Fruit fly (Drosophila melanogaster) whole organism, embryonic: Measurements from ENCODE around the gene mRpS35.

Source experiments
- CG1024 ChIP-seq: fragments of 200-800 bp; sonication (Bioruptor generic); IDR thresholded peaks from 2 replicates; pipeline ENCODE4 v1.3.6; 2022; ENCODE audit warnings: missing biosample characterization, missing genetic modification characterization
- CG10462 ChIP-seq: fragments of 200-800 bp; sonication (Bioruptor generic); optimal IDR thresholded peaks from 2 replicates; lab custom pipeline; 2016; ENCODE audit warnings: missing biosample characterization, missing genetic modification characterization
- CG11398 ChIP-seq: fragments of 200-800 bp; sonication (Bioruptor generic); optimal IDR thresholded peaks from 2 replicates; lab custom pipeline; 2016; ENCODE audit warnings: missing biosample characterization, missing genetic modification characterization
- CG12155 ChIP-seq: fragments of 200-800 bp; sonication (Bioruptor generic); optimal IDR thresholded peaks from 3 replicates; lab custom pipeline; 2016; ENCODE audit warnings: missing biosample characterization, missing genetic modification characterization
- CG14050 ChIP-seq: fragments of 200-800 bp; sonication (Bioruptor generic); IDR thresholded peaks from 3 replicates; pipeline ENCODE4 v1.3.6; 2022; ENCODE audit warnings: missing biosample characterization, missing genetic modification characterization
- CG14667 ChIP-seq: fragments of 200-800 bp; sonication (Bioruptor generic); IDR thresholded peaks from 2 replicates; pipeline ENCODE4 v1.3.6; 2022; ENCODE audit warnings: missing biosample characterization, missing genetic modification characterization
- CG1529 ChIP-seq: fragments of 200-800 bp; sonication (Bioruptor generic); optimal IDR thresholded peaks from 3 replicates; lab custom pipeline; 2018; ENCODE audit warnings: missing biosample characterization, missing genetic modification characterization
- CG15479 ChIP-seq: fragments of 200-800 bp; sonication (Bioruptor generic); optimal IDR thresholded peaks from 3 replicates; lab custom pipeline; 2019; ENCODE audit warnings: missing biosample characterization, mild to moderate bottlenecking, missing genetic modification characterization, moderate library complexity
- CG16815 ChIP-seq: fragments of 200-800 bp; sonication (Bioruptor generic); optimal IDR thresholded peaks from 3 replicates; lab custom pipeline; 2017; ENCODE audit warnings: missing biosample characterization, mild to moderate bottlenecking, missing genetic modification characterization
- CG17359 ChIP-seq: fragments of 200-800 bp; sonication (Bioruptor generic); optimal IDR thresholded peaks from 3 replicates; lab custom pipeline; 2018; ENCODE audit warnings: missing biosample characterization, mild to moderate bottlenecking, missing genetic modification characterization, moderate library complexity
- CG18011 ChIP-seq: fragments of 200-800 bp; sonication (Bioruptor generic); optimal IDR thresholded peaks from 2 replicates; lab custom pipeline; 2017; ENCODE audit warnings: missing biosample characterization, missing genetic modification characterization, mild to moderate bottlenecking, moderate library complexity, missing genotype
- CG18476 ChIP-seq: fragments of 200-800 bp; sonication (Bioruptor generic); optimal IDR thresholded peaks from 2 replicates; lab custom pipeline; 2016; ENCODE audit warnings: missing biosample characterization, mild to moderate bottlenecking, missing genetic modification characterization
- CG2712 ChIP-seq: fragments of 200-800 bp; optimal IDR thresholded peaks from 3 replicates; lab custom pipeline; 2019; ENCODE audit warnings: missing biosample characterization, mild to moderate bottlenecking, missing genetic modification characterization, moderate library complexity
- CG30431 ChIP-seq: fragments of 200-800 bp; sonication (Bioruptor generic); optimal IDR thresholded peaks from 2 replicates; lab custom pipeline; 2017; ENCODE audit warnings: missing biosample characterization, missing genetic modification characterization
- CG32767 ChIP-seq: fragments of 200-800 bp; sonication (Bioruptor generic); IDR thresholded peaks from 2 replicates; pipeline ENCODE4 v1.3.6; 2022; ENCODE audit warnings: missing biosample characterization, missing genetic modification characterization
- CG33213 ChIP-seq: fragments of 200-800 bp; sonication (Bioruptor generic); optimal IDR thresholded peaks from 3 replicates; lab custom pipeline; 2016; ENCODE audit warnings: missing biosample characterization, missing genetic modification characterization
- CG3726 ChIP-seq: fragments of 200-800 bp; sonication (Bioruptor generic); IDR thresholded peaks from 3 replicates; pipeline ENCODE4, ENCODE4 v1.3.6; 2022; ENCODE audit warnings: missing biosample characterization, missing genetic modification characterization
- CG4424 ChIP-seq: fragments of 200-800 bp; sonication (Bioruptor generic); optimal IDR thresholded peaks from 3 replicates; lab custom pipeline; 2016; ENCODE audit warnings: missing biosample characterization, missing genetic modification characterization
- CG5180 ChIP-seq: fragments of 200-800 bp; sonication (Bioruptor generic); optimal IDR thresholded peaks from 3 replicates; lab custom pipeline; 2017; ENCODE audit warnings: missing biosample characterization, missing genetic modification characterization, mild to moderate bottlenecking, moderate library complexity, missing genetic modification reagents
- CG8388 ChIP-seq: fragments of 200-800 bp; sonication (Bioruptor generic); optimal IDR thresholded peaks from 2 replicates; lab custom pipeline; 2019; ENCODE audit warnings: missing biosample characterization, mild to moderate bottlenecking, missing genetic modification characterization, moderate library complexity
- Ets65A ChIP-seq: fragments of 200-800 bp; sonication (Bioruptor generic); peaks from one replicate; lab custom pipeline; 2016; ENCODE audit warnings: missing biosample characterization, missing genetic modification characterization
- Ets97D ChIP-seq: fragments of 200-800 bp; sonication (Bioruptor generic); optimal IDR thresholded peaks from 3 replicates; lab custom pipeline; 2016; ENCODE audit warnings: missing biosample characterization, missing genetic modification characterization
- H2.0 ChIP-seq: fragments of 200-800 bp; sonication (Bioruptor generic); IDR thresholded peaks from 2 replicates; pipeline ENCODE4 v1.3.6; 2022; ENCODE audit warnings: missing biosample characterization, missing genetic modification characterization
- HmgZ ChIP-seq: fragments of 200-800 bp; sonication (Bioruptor generic); optimal IDR thresholded peaks from 2 replicates; lab custom pipeline; 2018; ENCODE audit warnings: missing biosample characterization, mild to moderate bottlenecking, missing genetic modification characterization
- Rfx ChIP-seq: fragments of 200-800 bp; sonication (Bioruptor generic); IDR thresholded peaks from 2 replicates; pipeline ENCODE4 v1.3.6; 2022; ENCODE audit warnings: missing biosample characterization, missing genetic modification characterization
- Sry-β ChIP-seq: fragments of 200-800 bp; sonication (Bioruptor generic); optimal IDR thresholded peaks from 2 replicates; lab custom pipeline; 2018; ENCODE audit warnings: missing biosample characterization, mild to moderate bottlenecking, missing genetic modification characterization, moderate library complexity
- Tbp ChIP-seq: fragments of >200 bp; optimal IDR thresholded peaks from 2 replicates; lab custom pipeline; 2018; ENCODE audit warnings: missing biosample characterization, missing genetic modification characterization
- Usf ChIP-seq: fragments of 200-800 bp; sonication (Bioruptor generic); optimal IDR thresholded peaks from 2 replicates; lab custom pipeline; 2017; ENCODE audit warnings: missing genotype, missing biosample characterization, missing genetic modification characterization
- abd-A ChIP-seq: fragments of 200-800 bp; sonication (Bioruptor generic); optimal IDR thresholded peaks from 3 replicates; lab custom pipeline; 2019; ENCODE audit warnings: missing biosample characterization, mild to moderate bottlenecking, missing genetic modification characterization, moderate library complexity
- al ChIP-seq: fragments of 200-800 bp; sonication (Bioruptor generic); IDR thresholded peaks from 2 replicates; pipeline ENCODE4 v1.3.6; 2022; ENCODE audit warnings: missing biosample characterization, missing genetic modification characterization
- bigmax ChIP-seq: fragments of 200-800 bp; sonication (Bioruptor generic); optimal IDR thresholded peaks from 2 replicates; lab custom pipeline; 2018; ENCODE audit warnings: missing biosample characterization, mild to moderate bottlenecking, missing genetic modification characterization
- caup ChIP-seq: fragments of 200-800 bp; sonication (Bioruptor generic); optimal IDR thresholded peaks from 3 replicates; lab custom pipeline; 2017; ENCODE audit warnings: missing biosample characterization, mild to moderate bottlenecking, missing genetic modification characterization, moderate library complexity; ENCODE audit not compliant: severe bottlenecking
- chif ChIP-seq, 2 experiments: fragments of 200-800 bp; sonication (Bioruptor generic); optimal IDR thresholded peaks; 3 replicates each; lab custom pipeline; 2016; ENCODE audit warnings: missing biosample characterization in 2 of 2, missing genetic modification characterization in 2 of 2
- emc ChIP-seq: fragments of 200-800 bp; sonication (Bioruptor generic); optimal IDR thresholded peaks from 2 replicates; lab custom pipeline; 2016; ENCODE audit warnings: missing biosample characterization, missing genetic modification characterization
- en ChIP-seq: fragments of 200-800 bp; sonication (Bioruptor generic); optimal IDR thresholded peaks from 2 replicates; lab custom pipeline; 2016; ENCODE audit warnings: missing biosample characterization, missing genetic modification characterization
- exex ChIP-seq: fragments of 200-800 bp; sonication (Bioruptor generic); optimal IDR thresholded peaks from 4 replicates; lab custom pipeline; 2018; ENCODE audit warnings: missing biosample characterization, mild to moderate bottlenecking, missing genetic modification characterization, moderate library complexity
- gce ChIP-seq: fragments of 200-800 bp; sonication (Bioruptor generic); IDR thresholded peaks from 3 replicates; pipeline ENCODE4 v1.3.6; 2022; ENCODE audit warnings: missing biosample characterization, missing genetic modification characterization
- grn ChIP-seq: fragments of 200-800 bp; sonication (Bioruptor generic); optimal IDR thresholded peaks from 3 replicates; lab custom pipeline; 2017; ENCODE audit warnings: missing biosample characterization, missing genetic modification characterization
- her ChIP-seq: fragments of 200-800 bp; sonication (Bioruptor generic); optimal IDR thresholded peaks from 2 replicates; lab custom pipeline; 2016; ENCODE audit warnings: missing biosample characterization, missing genetic modification characterization
- hth ChIP-seq: fragments of >200 bp; optimal IDR thresholded peaks from 2 replicates; lab custom pipeline; 2017; ENCODE audit warnings: inconsistent platforms
- jumu ChIP-seq: fragments of 200-800 bp; sonication (Bioruptor generic); optimal IDR thresholded peaks from 3 replicates; lab custom pipeline; 2016; ENCODE audit warnings: missing biosample characterization, missing genetic modification characterization
- ken ChIP-seq: fragments of 200-800 bp; sonication (Bioruptor generic); IDR thresholded peaks from 3 replicates; pipeline ENCODE4 v1.3.6; 2022; ENCODE audit warnings: missing biosample characterization, missing genetic modification characterization
- klu ChIP-seq: fragments of 200-800 bp; sonication (Bioruptor generic); IDR thresholded peaks from 2 replicates; pipeline ENCODE4 v1.3.6; 2022; ENCODE audit warnings: missing biosample characterization, missing genetic modification characterization
- pum ChIP-seq: fragments of 200-800 bp; sonication (Bioruptor generic); optimal IDR thresholded peaks from 2 replicates; lab custom pipeline; 2016; ENCODE audit warnings: missing biosample characterization, missing genetic modification characterization
- slbo ChIP-seq: fragments of 200-800 bp; sonication (Bioruptor generic); IDR thresholded peaks from 2 replicates; pipeline ENCODE4 v1.3.6; 2022; ENCODE audit warnings: missing biosample characterization, missing genetic modification characterization
- sna ChIP-seq: fragments of 200-800 bp; sonication (Bioruptor generic); IDR thresholded peaks from 2 replicates; pipeline ENCODE4 v1.3.6; 2022; ENCODE audit warnings: missing biosample characterization, missing genetic modification characterization; ENCODE audit not compliant: partially characterized antibody
- stc ChIP-seq: fragments of 200-800 bp; sonication (Bioruptor generic); IDR thresholded peaks from 2 replicates; pipeline ENCODE4 v1.3.6; 2022; ENCODE audit warnings: missing biosample characterization, missing genetic modification characterization
- twi ChIP-seq: fragments of 200-800 bp; optimal IDR thresholded peaks from 2 replicates; lab custom pipeline; 2019; ENCODE audit warnings: missing biosample characterization, mild to moderate bottlenecking, missing genetic modification characterization, moderate library complexity
- unpg ChIP-seq: fragments of 200-800 bp; sonication (Bioruptor generic); optimal IDR thresholded peaks from 3 replicates; lab custom pipeline; 2018; ENCODE audit warnings: missing biosample characterization, mild to moderate bottlenecking, missing genetic modification characterization, moderate library complexity
- wek ChIP-seq: fragments of 200-800 bp; sonication (Bioruptor generic); optimal IDR thresholded peaks from 3 replicates; lab custom pipeline; 2018; ENCODE audit warnings: missing biosample characterization, mild to moderate bottlenecking, missing genetic modification characterization, moderate library complexity
- zf30C ChIP-seq: fragments of 200-800 bp; sonication (Bioruptor generic); optimal IDR thresholded peaks from 3 replicates; lab custom pipeline; 2018; ENCODE audit warnings: missing biosample characterization, mild to moderate bottlenecking, missing genetic modification characterization

Gene mRpS35

DNA sequence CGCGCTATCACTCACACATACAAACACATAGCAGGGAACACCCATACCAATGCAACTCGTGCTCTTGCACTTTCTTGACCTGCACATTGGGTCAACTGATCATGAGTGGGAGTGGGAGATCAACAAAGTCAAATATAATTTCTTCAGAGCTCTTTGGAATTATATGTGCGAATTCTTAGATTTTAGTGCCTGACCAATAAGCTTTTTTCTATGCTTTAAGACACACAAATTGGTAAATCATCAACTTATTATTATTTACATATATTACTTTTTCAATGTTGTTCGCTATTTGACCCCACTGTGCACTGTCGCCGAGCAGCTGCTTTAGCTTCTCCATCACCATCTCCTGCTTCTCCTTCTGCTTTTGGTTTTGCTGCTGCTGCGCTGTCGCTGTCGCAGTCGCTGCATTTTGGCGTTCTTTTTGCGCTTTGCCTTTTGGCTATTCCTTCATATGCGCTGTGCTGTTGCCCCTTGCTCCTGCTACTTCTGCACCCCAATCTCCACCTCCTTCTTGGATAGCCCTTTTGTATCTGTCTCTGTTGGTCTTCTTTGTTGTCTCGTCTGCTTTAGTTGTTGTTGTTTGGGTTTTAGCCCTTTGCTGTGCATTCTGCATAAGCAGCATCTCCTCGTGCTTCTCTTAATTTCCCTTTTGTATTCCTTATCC lies 43.5 kb downstream of the mRpS35 start (continued):
- TF ChIP-seq hth (lab: Kevin White, UChicago) (no peak), ken (GFP tag; lab: Robert Waterston, UW) (peak; percentile 43; the same call in 1 of the 3 replicates), CG32767 (GFP tag; lab: Robert Waterston, UW) (0 out of 2 replicates have a peak, but pooled peaks have one; percentile 49), CG1024 (GFP tag; lab: Robert Waterston, UW) (no peak), Usf (GFP tag; lab: Kevin White, UChicago) (no peak), twi (tag; lab: Kevin White, UChicago) (peak; percentile 30), Rfx (GFP tag; lab: Robert Waterston, UW) (no peak), CG12155 (GFP tag; lab: Kevin White, UChicago) (no peak), unpg (GFP tag; lab: Kevin White, UChicago) (peak; percentile 66), CG2712 (tag; lab: Kevin White, UChicago) (peak; percentile 80), Ets65A (GFP tag; lab: Kevin White, UChicago) (no peak), CG10462 (GFP tag; lab: Kevin White, UChicago) (peak; percentile 10), Sry-β (GFP tag; lab: Kevin White, UChicago) (no peak), pum (GFP tag; lab: Kevin White, UChicago) (peak; percentile 18), CG16815 (GFP tag; lab: Kevin White, UChicago) (peak; percentile 50), chif (GFP tag; optimal IDR thresholded peaks at IDR 0.05; lab: Kevin White, UChicago) (peak; percentile 13 to 44), CG4424 (peak; percentile 35), klu (no peak), jumu (no peak), H2.0 (GFP tag; lab: Robert Waterston, UW) (peak; percentile 47), CG3726 (no peak), stc (GFP tag; lab: Robert Waterston, UW) (no peak; the same call in 1 of the 2 replicates), slbo (0 out of 2 replicates have a peak, but pooled peaks have one; percentile 18), emc (GFP tag; lab: Kevin White, UChicago) (no peak), CG11398 (no peak), grn (GFP tag; lab: Kevin White, UChicago) (no peak), CG17359 (tag; lab: Kevin White, UChicago) (peak; percentile 27), HmgZ (tag; lab: Kevin White, UChicago) (no peak), abd-A (tag; lab: Kevin White, UChicago) (no peak), CG14667 (GFP tag; lab: Robert Waterston, UW) (no peak), en (GFP tag; lab: Kevin White, UChicago) (no peak), Ets97D (GFP tag; lab: Kevin White, UChicago) (no peak), CG30431 (GFP tag; lab: Kevin White, UChicago) (peak; percentile 55), exex (tag; lab: Kevin White, UChicago) (no peak), CG1529 (peak; percentile 62), CG8388 (GFP tag; lab: Kevin White, UChicago) (peak; percentile 55), CG15479 (GFP tag; lab: Kevin White, UChicago) (no peak), gce (GFP tag; lab: Robert Waterston, UW) (no peak), bigmax (GFP tag; lab: Kevin White, UChicago) (no peak), al (no peak), wek (GFP tag; lab: Kevin White, UChicago) (no peak), CG5180 (GFP tag; lab: Kevin White, UChicago) (peak; percentile 12), her (GFP tag; lab: Kevin White, UChicago) (no peak), zf30C (GFP tag; lab: Kevin White, UChicago) (no peak), CG33213 (GFP tag; lab: Kevin White, UChicago) (no peak), CG18476 (GFP tag; lab: Kevin White, UChicago) (peak; percentile 11), sna (GFP tag; lab: Robert Waterston, UW) (no peak), Tbp (GFP tag; lab: Kevin White, UChicago) (no peak), CG18011 (GFP tag; lab: Kevin White, UChicago) (no peak), caup (GFP tag; lab: Kevin White, UChicago) (no peak), CG14050 (GFP tag; lab: Robert Waterston, UW) (no peak)
